Worm (Caenorhabditis elegans): ENCODE results near the gene Y116F11B.14.
"Not testable (repeated sequence)": the region's sequence is repeated elsewhere in the genome, so short reads cannot be mapped to it uniquely, and the experiment has no call there.

Gene Y116F11B.14

DNA sequence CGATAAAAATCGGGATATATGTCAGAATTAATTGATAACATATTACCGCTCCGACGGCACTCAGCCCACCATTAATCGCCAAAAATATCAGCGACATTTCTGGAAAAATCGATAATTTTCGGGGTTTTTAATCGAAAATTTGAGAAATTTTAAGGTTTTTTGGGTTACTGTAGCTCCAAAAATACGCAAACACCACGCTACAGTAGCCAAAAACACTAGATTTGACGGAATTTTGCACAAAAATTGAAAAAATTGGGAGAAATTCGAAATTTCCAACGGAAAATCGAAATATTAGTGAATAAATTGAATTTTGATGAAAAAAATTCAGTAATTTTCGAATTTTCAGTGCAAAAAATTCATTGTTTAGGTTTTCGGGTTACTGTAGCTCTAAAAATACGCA, 35.0 kb downstream of the Y116F11B.14 start, which contains the start of gene algn-7:
Gene algn-7 (minus strand): TSS at position 101 of the 400 bp plus-strand sequence.
- no peak for TF ChIP-seq mdl-1 (tag; optimal IDR thresholded peaks at IDR 0.05)

DNA sequence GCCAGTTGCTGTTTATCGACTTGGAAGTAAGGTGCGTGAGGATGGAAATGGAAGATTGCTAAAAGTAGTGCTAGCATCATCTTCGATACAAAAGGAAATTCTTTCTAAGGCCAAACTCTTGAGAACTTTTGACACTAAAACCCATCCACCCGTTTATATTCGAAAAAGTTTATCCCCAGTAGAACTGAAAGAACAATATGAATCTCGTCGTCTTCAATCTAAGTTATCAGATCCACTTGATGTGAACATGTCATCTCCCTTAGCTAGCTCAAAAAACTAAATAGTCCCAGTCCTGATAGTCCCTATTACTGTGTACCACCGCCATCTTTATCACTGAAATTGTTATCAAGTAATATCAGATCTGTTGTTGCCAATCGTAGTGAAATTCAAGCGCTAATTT, 37.7 kb downstream of the Y116F11B.14 start:
- no peak for TF ChIP-seq F13H6.1 (tag; optimal IDR thresholded peaks at IDR 0.05)
- no peak for TF ChIP-seq nhr-12 (tag; optimal IDR thresholded peaks at IDR 0.05)
- no peak for TF ChIP-seq ZK546.5 (tag; optimal IDR thresholded peaks at IDR 0.05)
- TF ChIP-seq elt-1 (tag; optimal IDR thresholded peaks at IDR 0.05), result no peak
- no peak for TF ChIP-seq blmp-1 (tag; optimal IDR thresholded peaks at IDR 0.05; ENCODE audit: insufficient read depth)
- TF ChIP-seq ama-1 (optimal IDR thresholded peaks at IDR 0.05), result no peak
- TF ChIP-seq aly-2 (tag; optimal IDR thresholded peaks at IDR 0.05), result no peak
- no peak for TF ChIP-seq ztf-1 (GFP tag; conservative IDR thresholded peaks at IDR 0.05)
- no peak for TF ChIP-seq snpc-4 (tag; optimal IDR thresholded peaks at IDR 0.05)

DNA sequence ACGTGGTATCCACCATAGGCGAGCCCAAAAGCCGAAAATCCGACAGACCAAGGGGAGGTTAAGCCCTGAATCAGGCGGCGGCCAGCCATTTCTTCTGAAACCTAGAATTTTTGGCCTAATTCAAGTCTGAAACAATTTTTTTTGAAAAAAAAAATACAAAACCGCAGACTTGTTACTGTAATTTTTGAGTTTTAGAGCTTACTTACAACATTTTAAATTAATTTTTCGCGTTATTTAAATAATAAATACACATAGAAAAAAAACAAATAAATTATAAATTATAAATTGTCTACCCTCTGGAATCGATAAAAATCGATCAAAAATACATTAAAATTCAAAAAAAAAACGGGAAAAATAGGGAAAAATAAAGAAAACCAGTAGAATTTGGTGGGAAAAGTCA, 47.3 kb downstream of the Y116F11B.14 start, which contains the start of gene dhs-24:
Gene dhs-24 (minus strand): TSS at position 101 of the 400 bp plus-strand sequence.
- TF ChIP-seq nhr-21 (tag; optimal IDR thresholded peaks at IDR 0.05), result no peak
- no peak for TF ChIP-seq Y55F3AM.14 (GFP tag; optimal IDR thresholded peaks at IDR 0.05)
- TF ChIP-seq gmeb-1 (tag; optimal IDR thresholded peaks at IDR 0.05), result no peak
- TF ChIP-seq sem-4 (tag; optimal IDR thresholded peaks at IDR 0.05), result no peak
- TF ChIP-seq egl-27 (tag; optimal IDR thresholded peaks at IDR 0.05), result no peak
- TF ChIP-seq nhr-77 (tag; optimal IDR thresholded peaks at IDR 0.05), result no peak
- TF ChIP-seq ZK546.5 (tag; optimal IDR thresholded peaks at IDR 0.05), result no peak
- TF ChIP-seq blmp-1 (tag; optimal IDR thresholded peaks at IDR 0.05; ENCODE audit: insufficient read depth), result no peak
- TF ChIP-seq mab-5 (tag; optimal IDR thresholded peaks at IDR 0.05), result no peak
- TF ChIP-seq snpc-4 (tag; optimal IDR thresholded peaks at IDR 0.05), result no peak
- TF ChIP-seq nhr-10 (tag; optimal IDR thresholded peaks at IDR 0.05), result no peak
- no peak for TF ChIP-seq mbf-1 (tag; optimal IDR thresholded peaks at IDR 0.05)
- no peak for TF ChIP-seq zag-1 (tag; optimal IDR thresholded peaks at IDR 0.05)
- TF ChIP-seq ztf-1 (GFP tag; conservative IDR thresholded peaks at IDR 0.05), result no peak
- no peak for TF ChIP-seq elt-1 (tag; optimal IDR thresholded peaks at IDR 0.05)
- no peak for TF ChIP-seq sma-9 (GFP tag; optimal IDR thresholded peaks at IDR 0.05)
- no peak for TF ChIP-seq sma-9 (tag; optimal IDR thresholded peaks at IDR 0.05)
- no peak for TF ChIP-seq C34F6.9 (tag; optimal IDR thresholded peaks at IDR 0.05)
- TF ChIP-seq fos-1 (tag; optimal IDR thresholded peaks at IDR 0.05), result no peak
- TF ChIP-seq R02D3.7 (tag; optimal IDR thresholded peaks at IDR 0.05), result no peak
- no peak for TF ChIP-seq ztf-11 (tag; optimal IDR thresholded peaks at IDR 0.05)

DNA sequence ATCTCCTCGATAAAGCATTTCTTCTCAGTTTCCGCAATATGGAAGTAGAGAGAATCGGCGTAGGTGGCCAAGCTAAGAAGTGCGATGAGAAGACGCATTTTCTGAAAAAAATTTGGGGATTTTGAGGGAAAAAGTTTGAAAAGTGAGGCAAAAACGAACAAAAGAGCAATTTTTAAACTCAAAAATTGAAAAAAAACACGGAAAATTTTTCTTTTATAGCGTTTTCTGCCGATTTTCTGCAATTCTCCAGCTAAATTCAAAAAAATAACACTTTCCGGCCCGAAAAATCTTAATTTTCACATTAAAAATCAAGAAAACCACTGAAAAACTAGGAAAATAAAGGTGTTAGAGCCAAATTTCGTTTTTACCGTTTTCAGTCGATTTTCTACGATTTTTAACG, 49.7 kb downstream of the Y116F11B.14 start, which contains the start of gene tmed-4:
Gene tmed-4 (minus strand): TSS at position 101 of the 400 bp plus-strand sequence.
- not testable (repeated sequence) for TF ChIP-seq ztf-1 (GFP tag; conservative IDR thresholded peaks at IDR 0.05); zag-1 (tag; optimal IDR thresholded peaks at IDR 0.05); Y55F3AM.14 (GFP tag; optimal IDR thresholded peaks at IDR 0.05)

DNA sequence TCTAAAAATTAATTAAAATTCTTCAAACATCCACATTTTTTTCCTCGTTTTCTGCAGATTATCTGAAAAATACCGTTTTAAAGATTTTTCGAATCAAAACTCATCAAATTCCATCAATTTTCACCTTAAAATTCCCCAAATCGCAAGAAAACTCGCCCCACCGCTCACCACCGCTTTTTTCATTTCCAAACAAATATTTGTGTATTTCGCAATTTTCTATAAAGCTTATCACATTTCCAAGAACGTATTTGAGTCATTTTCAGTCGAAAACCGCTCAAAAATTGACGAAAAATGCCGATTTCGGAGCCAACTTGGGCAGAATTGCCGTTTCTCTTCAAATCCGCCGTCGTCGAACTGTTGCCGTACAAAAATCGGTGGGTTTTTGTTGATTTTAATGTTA, 50.5 kb downstream of the Y116F11B.14 start, which contains the start of gene Y60A3A.8:
Gene Y60A3A.8 (plus strand): TSS at position 258 of the 400 bp plus-strand sequence.
- not testable (repeated sequence) for TF ChIP-seq sma-3 (GFP tag; optimal IDR thresholded peaks at IDR 0.05); nhr-6 (tag; optimal IDR thresholded peaks at IDR 0.05); nhr-129 (tag; optimal IDR thresholded peaks at IDR 0.05)

Measured in whole organism, L2 larva.